Fruit fly (Drosophila melanogaster): ENCODE results near the gene Naa60.

Gene Naa60

dm6 chr3L:9711203-9711602, 15.5 kb upstream of the Naa60 start:
- TF ChIP-seq fd85E (GFP tag; optimal IDR thresholded peaks at IDR 0.05) (no peak), CG6854 (GFP tag; optimal IDR thresholded peaks at IDR 0.05) (no peak), CG8319 (GFP tag; optimal IDR thresholded peaks at IDR 0.05) (no peak), CG9139 (GFP tag; optimal IDR thresholded peaks at IDR 0.05) (no peak), Sox14 (GFP tag; optimal IDR thresholded peaks at IDR 0.05) (no peak), svp (GFP tag) (peak; percentile 8)

dm6 chr3L:9712066-9712789, 14.5 kb upstream of the Naa60 start:
- TF ChIP-seq pdm3 (GFP tag; optimal IDR thresholded peaks at IDR 0.05) (no peak), CG1621 (tag; optimal IDR thresholded peaks at IDR 0.05) (no peak), CG10669 (GFP tag; optimal IDR thresholded peaks at IDR 0.05) (no peak), CG11902 (GFP tag; optimal IDR thresholded peaks at IDR 0.05) (no peak), CG6808 (GFP tag; optimal IDR thresholded peaks at IDR 0.05) (no peak), Lpt (GFP tag; optimal IDR thresholded peaks at IDR 0.05) (no peak), Eip78C (GFP tag) (peak; percentile 76), lz (GFP tag; optimal IDR thresholded peaks at IDR 0.05) (peak; percentile 17), Met (GFP tag; optimal IDR thresholded peaks at IDR 0.05) (no peak), CG15336 (GFP tag; IDR thresholded peaks at IDR 0.05) (no peak), cyc (GFP tag; optimal IDR thresholded peaks at IDR 0.05) (peak; percentile 6), Sox14 (GFP tag; optimal IDR thresholded peaks at IDR 0.05) (peak; percentile 43), CG32006 (GFP tag; optimal IDR thresholded peaks at IDR 0.05) (no peak), net (GFP tag; optimal IDR thresholded peaks at IDR 0.05) (no peak), CG3919 (GFP tag; optimal IDR thresholded peaks at IDR 0.05) (no peak), Hr39 (GFP tag; optimal IDR thresholded peaks at IDR 0.05) (peak; percentile 16), CG34406 (GFP tag; optimal IDR thresholded peaks at IDR 0.05) (no peak), CG9139 (GFP tag; optimal IDR thresholded peaks at IDR 0.05) (no peak), CG3032 (tag; optimal IDR thresholded peaks at IDR 0.05) (no peak), acj6 (GFP tag; optimal IDR thresholded peaks at IDR 0.05) (no peak), CG11762 (GFP tag; optimal IDR thresholded peaks at IDR 0.05; ENCODE audit: insufficient read depth) (no peak), dsx (GFP tag; optimal IDR thresholded peaks at IDR 0.05; ENCODE audit: poor library complexity, severe bottlenecking) (no peak), eg (GFP tag; IDR thresholded peaks at IDR 0.05) (no peak), svp (GFP tag) (peak; percentile 64), fd85E (GFP tag; optimal IDR thresholded peaks at IDR 0.05) (no peak), Ets21C (GFP tag; optimal IDR thresholded peaks at IDR 0.05) (no peak), spab (GFP tag; optimal IDR thresholded peaks at IDR 0.05) (no peak), fd59A (GFP tag; optimal IDR thresholded peaks at IDR 0.05) (no peak), esn (GFP tag; optimal IDR thresholded peaks at IDR 0.05) (peak; percentile 45), CG8632 (GFP tag; optimal IDR thresholded peaks at IDR 0.05) (no peak), CG31627 (GFP tag; optimal IDR thresholded peaks at IDR 0.05) (no peak), OdsH (GFP tag; optimal IDR thresholded peaks at IDR 0.05) (no peak), Hr38 (GFP tag; optimal IDR thresholded peaks at IDR 0.05) (no peak)

dm6 chr3L:9713383-9713827, 13.3 kb upstream of the Naa60 start, which contains the start of gene SH3PX1:
Gene SH3PX1 (minus strand): TSS chr3L:9713827.
- TF ChIP-seq CG6854 (GFP tag; optimal IDR thresholded peaks at IDR 0.05): peak; percentile 7
- TF ChIP-seq CG8119 (GFP tag; IDR thresholded peaks at IDR 0.05): no peak
- TF ChIP-seq CG1621 (tag; optimal IDR thresholded peaks at IDR 0.05): peak; percentile 30
- peak; percentile 95 for TF ChIP-seq svp (GFP tag)

Measured in whole organism, prepupa.